Fruit fly (Drosophila melanogaster) whole organism, pupa: ENCODE data around the gene Cyp4d1.

ENCODE experiments used
- CG10348 ChIP-seq: fragments of 200-800 bp; sonication (Bioruptor generic); IDR thresholded peaks from 2 replicates; pipeline ENCODE4 v1.3.6; 2022; ENCODE audit warnings: missing biosample characterization, missing genetic modification characterization
- CG12605 ChIP-seq: fragments of 200-800 bp; sonication (Bioruptor generic); IDR thresholded peaks from 2 replicates; pipeline ENCODE4 v1.3.6; 2022; ENCODE audit warnings: missing biosample characterization, missing genetic modification characterization
- CG13204 ChIP-seq: fragments of 200-800 bp; sonication (Bioruptor generic); optimal IDR thresholded peaks from 2 replicates; lab custom pipeline; 2018; ENCODE audit warnings: missing biosample characterization, mild to moderate bottlenecking, missing genetic modification characterization, moderate library complexity
- CG14655 ChIP-seq: fragments of 200-800 bp; sonication (Bioruptor generic); optimal IDR thresholded peaks from 3 replicates; lab custom pipeline; 2017; ENCODE audit warnings: mild to moderate bottlenecking, missing biosample characterization, missing genetic modification reagents, missing genetic modification characterization
- CG15710 ChIP-seq: fragments of 200-800 bp; sonication (Bioruptor generic); optimal IDR thresholded peaks from 2 replicates; lab custom pipeline; 2018; ENCODE audit warnings: missing biosample characterization, mild to moderate bottlenecking, missing genetic modification characterization, moderate library complexity
- CG17806 ChIP-seq: fragments of 200-800 bp; sonication (Bioruptor generic); optimal IDR thresholded peaks from 2 replicates; lab custom pipeline; 2018; ENCODE audit warnings: missing biosample characterization, mild to moderate bottlenecking, missing genetic modification characterization, moderate library complexity
- CG32121 ChIP-seq: fragments of 200-800 bp; sonication (Bioruptor generic); IDR thresholded peaks from 2 replicates; pipeline ENCODE4 v1.3.6; 2022; ENCODE audit warnings: missing biosample characterization, missing genetic modification characterization
- CG34367 ChIP-seq: fragments of 200-800 bp; sonication (Bioruptor generic); optimal IDR thresholded peaks from 2 replicates; lab custom pipeline; 2018; ENCODE audit warnings: missing biosample characterization, mild to moderate bottlenecking, missing genetic modification characterization
- CG4496 ChIP-seq: fragments of 200-800 bp; sonication (Bioruptor generic); IDR thresholded peaks from 3 replicates; pipeline ENCODE4 v1.3.6; 2022; ENCODE audit warnings: missing biosample characterization, missing genetic modification characterization
- CG8159 ChIP-seq: fragments of 200-800 bp; sonication (Bioruptor generic); optimal IDR thresholded peaks from 3 replicates; lab custom pipeline; 2018; ENCODE audit warnings: missing biosample characterization, mild to moderate bottlenecking, missing genetic modification characterization, moderate library complexity
- CG8301 ChIP-seq: fragments of 200-800 bp; sonication (Bioruptor generic); optimal IDR thresholded peaks from 2 replicates; lab custom pipeline; 2018; ENCODE audit warnings: missing biosample characterization, mild to moderate bottlenecking, missing genetic modification characterization
- CG9948 ChIP-seq: fragments of 200-800 bp; sonication (Bioruptor generic); optimal IDR thresholded peaks from 2 replicates; lab custom pipeline; 2018; ENCODE audit warnings: missing biosample characterization, mild to moderate bottlenecking, missing genetic modification characterization, moderate library complexity
- D1 ChIP-seq: fragments of 200-800 bp; sonication (Bioruptor generic); optimal IDR thresholded peaks from 2 replicates; lab custom pipeline; 2018; ENCODE audit warnings: missing biosample characterization, mild to moderate bottlenecking, missing genetic modification characterization, moderate library complexity
- EcR ChIP-seq: fragments of 200-800 bp; sonication (Bioruptor generic); optimal IDR thresholded peaks from 3 replicates; lab custom pipeline; 2019; ENCODE audit warnings: missing biosample characterization, missing genetic modification characterization, mild to moderate bottlenecking, moderate library complexity, missing genetic modification reagents
- Ets98B ChIP-seq: fragments of 200-800 bp; sonication (Bioruptor generic); IDR thresholded peaks from 2 replicates; pipeline ENCODE4 v1.3.6; 2022; ENCODE audit warnings: missing biosample characterization, missing genetic modification characterization
- Pif1A ChIP-seq: fragments of 200-800 bp; sonication (Bioruptor generic); optimal IDR thresholded peaks from 3 replicates; lab custom pipeline; 2016; ENCODE audit warnings: missing biosample characterization, missing genetic modification characterization
- Pif1B ChIP-seq: fragments of 200-800 bp; sonication (Bioruptor generic); optimal IDR thresholded peaks from 3 replicates; lab custom pipeline; 2016; ENCODE audit warnings: missing biosample characterization, missing genetic modification characterization
- Snoo ChIP-seq: fragments of 200-800 bp; sonication (Bioruptor generic); optimal IDR thresholded peaks from 3 replicates; lab custom pipeline; 2017; ENCODE audit warnings: missing biosample characterization, mild to moderate bottlenecking, missing genetic modification characterization, inconsistent platforms
- fd96Ca ChIP-seq: fragments of 200-800 bp; sonication (Bioruptor generic); IDR thresholded peaks from 3 replicates; pipeline ENCODE4 v1.3.6; 2022; ENCODE audit warnings: missing biosample characterization, missing genetic modification characterization
- gl ChIP-seq: fragments of 200-800 bp; sonication (Bioruptor generic); optimal IDR thresholded peaks from 2 replicates; lab custom pipeline; 2018; ENCODE audit warnings: missing biosample characterization, mild to moderate bottlenecking, missing genetic modification characterization
- rn ChIP-seq: fragments of 200-800 bp; sonication (Bioruptor generic); IDR thresholded peaks from 2 replicates; pipeline ENCODE4 v1.3.6; 2022; ENCODE audit warnings: missing biosample characterization, missing genetic modification characterization

Cyp4d1 gene

dm6 chrX:2141159-2141853, 20.7 kb downstream of the Cyp4d1 start, which contains the start of gene D2hgdh:
D2hgdh (plus strand) TSS chrX:2141489.
- TF ChIP-seq CG12605 (no peak), CG4496 (GFP tag; lab: Robert Waterston, UW) (peak; percentile 65), CG17806 (tag; lab: Kevin White, UChicago) (peak; percentile 5), Ets98B (peak; percentile 69), CG32121 (GFP tag; lab: Robert Waterston, UW) (peak; percentile 49; the same call in 1 of the 2 replicates), CG8301 (tag; lab: Kevin White, UChicago) (no peak), Snoo (peak; percentile 29)
- TF ChIP-seq, all 21 proteins: peak for 5

DNA sequence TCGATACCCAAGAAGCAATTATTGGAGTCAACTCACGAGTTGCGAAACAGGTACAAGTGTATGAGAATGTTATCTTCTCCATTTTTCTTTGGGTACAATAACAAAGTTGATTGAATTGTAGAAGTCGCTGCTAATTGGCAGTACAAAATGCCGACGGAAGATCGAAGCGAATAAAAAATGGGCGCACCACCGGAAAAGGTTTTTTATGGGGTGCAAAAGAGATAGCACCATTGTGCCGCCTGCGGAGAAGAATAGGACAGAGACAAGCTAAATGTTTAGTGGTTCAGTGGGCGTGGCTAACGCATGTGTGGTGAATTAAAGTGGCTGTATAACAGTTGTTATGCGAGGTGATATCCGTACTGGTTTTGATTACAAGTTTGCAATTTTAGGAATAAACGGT, 21.5 kb downstream of the Cyp4d1 start:
- TF ChIP-seq CG4496 (GFP tag; lab: Robert Waterston, UW) (peak; percentile 40; the same call in 1 of the 3 replicates), CG12605 (peak; percentile 30; the same call in 1 of the 2 replicates), CG32121 (GFP tag; lab: Robert Waterston, UW) (no peak), gl (tag; lab: Kevin White, UChicago) (no peak), CG8301 (tag; lab: Kevin White, UChicago) (no peak)

DNA sequence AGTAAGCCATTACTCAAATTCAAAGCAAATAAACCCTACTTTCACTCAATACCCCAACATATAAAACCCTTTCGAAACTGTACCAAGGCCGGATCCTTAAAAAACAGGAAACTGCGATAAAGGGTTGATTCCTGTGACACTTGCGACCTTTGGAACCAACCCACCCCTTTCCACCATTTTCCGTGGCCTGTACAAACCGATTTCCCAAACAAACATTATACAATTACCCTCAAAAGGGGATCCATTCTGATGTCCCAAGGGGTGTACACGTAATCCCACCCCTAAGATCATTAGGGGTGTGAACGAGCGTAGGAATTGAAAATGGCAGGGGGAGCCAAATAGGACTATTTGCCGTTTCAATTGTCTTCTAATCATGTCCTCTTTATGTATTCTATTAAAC, 22.4 kb downstream of the Cyp4d1 start:
- TF ChIP-seq Pif1A (GFP tag; lab: Kevin White, UChicago) (no peak), gl (tag; lab: Kevin White, UChicago) (no peak), CG10348 (GFP tag; lab: Robert Waterston, UW) (no peak), CG9948 (tag; lab: Kevin White, UChicago) (no peak), CG8301 (tag; lab: Kevin White, UChicago) (no peak), Snoo (no peak), CG14655 (GFP tag; lab: Kevin White, UChicago) (no peak)

DNA sequence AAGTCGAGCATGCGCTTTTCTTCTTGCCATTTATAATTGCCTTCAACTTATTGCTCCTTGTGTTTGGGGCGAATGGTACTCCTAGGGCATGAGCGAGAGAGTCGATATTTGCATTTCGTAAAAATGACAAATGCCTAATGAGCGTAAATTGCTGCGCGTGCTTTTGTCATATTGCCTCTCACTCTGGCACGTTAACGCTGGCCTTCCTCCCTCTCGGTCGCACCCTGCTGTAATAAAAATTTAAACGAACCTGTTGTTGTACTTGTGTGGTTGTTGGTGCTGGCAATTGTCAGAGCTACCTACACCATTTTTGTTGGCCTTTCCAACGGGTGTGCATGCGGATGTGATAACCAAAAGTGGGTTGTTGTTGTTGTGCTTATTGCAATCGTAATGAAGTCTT, 23.6 kb downstream of the Cyp4d1 start:
- TF ChIP-seq Ets98B (no peak), CG8159 (tag; lab: Kevin White, UChicago) (no peak), Pif1B (GFP tag; lab: Kevin White, UChicago) (no peak), Pif1A (GFP tag; lab: Kevin White, UChicago) (no peak), D1 (tag; lab: Kevin White, UChicago) (no peak), CG13204 (GFP tag; lab: Kevin White, UChicago) (no peak), CG34367 (tag; lab: Kevin White, UChicago) (no peak), CG14655 (GFP tag; lab: Kevin White, UChicago) (no peak), CG8301 (tag; lab: Kevin White, UChicago) (no peak), CG15710 (tag; lab: Kevin White, UChicago) (no peak), fd96Ca (GFP tag; lab: Robert Waterston, UW) (no peak), Snoo (no peak), rn (GFP tag; lab: Robert Waterston, UW) (no peak), CG10348 (GFP tag; lab: Robert Waterston, UW) (no peak), EcR (no peak), CG4496 (GFP tag; lab: Robert Waterston, UW) (no peak), CG12605 (no peak)

DNA sequence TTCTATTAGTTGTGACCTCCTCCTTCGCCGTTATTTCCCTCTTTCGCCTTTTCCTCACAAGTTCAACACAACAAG, 23.8 kb downstream of the Cyp4d1 start, which contains the start of gene ph-p:
TSS of gene ph-p (minus strand) at position 30 of the 75 bp plus-strand sequence.
- no peak for TF ChIP-seq CG10348 (GFP tag; lab: Robert Waterston, UW)
- no peak for TF ChIP-seq CG34367 (tag; lab: Kevin White, UChicago)
- no peak for TF ChIP-seq CG17806 (tag; lab: Kevin White, UChicago)
- TF ChIP-seq CG8159 (tag; lab: Kevin White, UChicago): no peak
- TF ChIP-seq rn (GFP tag; lab: Robert Waterston, UW): no peak
- no peak for TF ChIP-seq Ets98B
- no peak for TF ChIP-seq D1 (tag; lab: Kevin White, UChicago)
- no peak for TF ChIP-seq CG8301 (tag; lab: Kevin White, UChicago)
- TF ChIP-seq, all 21 proteins: peak for 0

- peak; percentile 88 for TF ChIP-seq rn (GFP tag; lab: Robert Waterston, UW)
- TF ChIP-seq CG34367 (tag; lab: Kevin White, UChicago): peak; percentile 99
- TF ChIP-seq CG13204 (GFP tag; lab: Kevin White, UChicago): peak; percentile 96
- TF ChIP-seq CG14655 (GFP tag; lab: Kevin White, UChicago): peak; percentile 98
- TF ChIP-seq Snoo: peak; percentile 97
- peak; percentile 99 for TF ChIP-seq CG15710 (tag; lab: Kevin White, UChicago)
- peak; percentile 97 for TF ChIP-seq Pif1A (GFP tag; lab: Kevin White, UChicago)
- peak; percentile 37 for TF ChIP-seq EcR
- peak; percentile 99 for TF ChIP-seq CG17806 (tag; lab: Kevin White, UChicago)
- peak; percentile 97 for TF ChIP-seq Ets98B
- TF ChIP-seq fd96Ca (GFP tag; lab: Robert Waterston, UW): peak; percentile 88
- peak; percentile 99 for TF ChIP-seq CG9948 (tag; lab: Kevin White, UChicago)
- TF ChIP-seq D1 (tag; lab: Kevin White, UChicago): peak; percentile 99
- peak; percentile 97 for TF ChIP-seq gl (tag; lab: Kevin White, UChicago)
- peak; percentile 99 for TF ChIP-seq CG8159 (tag; lab: Kevin White, UChicago)
- TF ChIP-seq CG8301 (tag; lab: Kevin White, UChicago): peak; percentile 99
- peak; percentile 94 for TF ChIP-seq CG10348 (GFP tag; lab: Robert Waterston, UW)
- TF ChIP-seq Pif1B (GFP tag; lab: Kevin White, UChicago): peak; percentile 97
- TF ChIP-seq CG12605: peak; percentile 96
- TF ChIP-seq CG4496 (GFP tag; lab: Robert Waterston, UW): peak; percentile 98
- TF ChIP-seq CG32121 (GFP tag; lab: Robert Waterston, UW): peak; percentile 99
Measured at dm6 chrX:2137587-2138341, 24.2 kb downstream of the Cyp4d1 start.
